Fruit fly (Drosophila melanogaster) whole organism, embryonic: ENCODE data around the gene 5-HT2B.

Experiments used
- Adf1 ChIP-seq: fragments of 200-800 bp; sonication (Bioruptor generic); IDR thresholded peaks from 2 replicates; pipeline ENCODE4 v1.3.6; 2022; ENCODE audit warnings: missing biosample characterization, missing genetic modification characterization
- Aef1 ChIP-seq: fragments of 200-800 bp; sonication (Bioruptor generic); IDR thresholded peaks from 3 replicates; pipeline ENCODE4 v1.3.6; 2022; ENCODE audit warnings: missing biosample characterization, missing genetic modification characterization
- Atf6 ChIP-seq: fragments of 200-800 bp; sonication (Bioruptor generic); IDR thresholded peaks from 2 replicates; pipeline ENCODE4 v1.3.6; 2022; ENCODE audit warnings: missing biosample characterization, missing genetic modification characterization
- Bteb2 ChIP-seq: fragments of 200-800 bp; sonication (Bioruptor generic); optimal IDR thresholded peaks from 2 replicates; lab custom pipeline; 2016; ENCODE audit warnings: missing biosample characterization, missing genetic modification characterization
- CG10321 ChIP-seq: fragments of 200-800 bp; sonication (Bioruptor generic); IDR thresholded peaks from 2 replicates; pipeline ENCODE4 v1.3.6; 2022; ENCODE audit warnings: missing biosample characterization, missing genetic modification characterization
- CG11504 ChIP-seq: fragments of 200-800 bp; sonication (Bioruptor generic); optimal IDR thresholded peaks from 3 replicates; lab custom pipeline; 2019; ENCODE audit warnings: missing biosample characterization, mild to moderate bottlenecking, missing genetic modification characterization, moderate library complexity
- CG12219 ChIP-seq: fragments of 200-800 bp; sonication (Bioruptor generic); optimal IDR thresholded peaks from 3 replicates; lab custom pipeline; 2018; ENCODE audit warnings: missing biosample characterization, mild to moderate bottlenecking, missing genetic modification characterization
- CG12769 ChIP-seq: fragments of 200-800 bp; sonication (Bioruptor generic); optimal IDR thresholded peaks from 2 replicates; lab custom pipeline; 2019; ENCODE audit warnings: missing biosample characterization, mild to moderate bottlenecking, missing genetic modification characterization, moderate library complexity
- CG13287 ChIP-seq: fragments of 200-800 bp; sonication (Bioruptor generic); IDR thresholded peaks from 2 replicates; pipeline ENCODE4 v1.3.6; 2022; ENCODE audit warnings: missing biosample characterization, missing genetic modification characterization; ENCODE audit not compliant: partially characterized antibody
- CG13424 ChIP-seq: fragments of 200-800 bp; sonication (Bioruptor generic); optimal IDR thresholded peaks from 2 replicates; lab custom pipeline; 2019; ENCODE audit warnings: missing biosample characterization, mild to moderate bottlenecking, missing genetic modification characterization, moderate library complexity
- CG16813 ChIP-seq: fragments of 200-800 bp; sonication (Bioruptor generic); IDR thresholded peaks from 3 replicates; pipeline ENCODE4 v1.3.6; 2022; ENCODE audit warnings: missing biosample characterization, missing genetic modification characterization; ENCODE audit not compliant: partially characterized antibody
- CG17829 ChIP-seq: fragments of 200-800 bp; optimal IDR thresholded peaks from 2 replicates; lab custom pipeline; 2019; ENCODE audit warnings: missing biosample characterization, mild to moderate bottlenecking, missing genetic modification characterization, moderate library complexity
- CG1832 ChIP-seq: fragments of 200-800 bp; sonication (Bioruptor generic); optimal IDR thresholded peaks from 2 replicates; lab custom pipeline; 2017; ENCODE audit warnings: missing biosample characterization, mild to moderate bottlenecking, missing genetic modification characterization, inconsistent platforms
- CG2875 ChIP-seq: fragments of 200-800 bp; sonication (Bioruptor generic); optimal IDR thresholded peaks from 2 replicates; lab custom pipeline; 2017; ENCODE audit warnings: missing biosample characterization, mild to moderate bottlenecking, missing genetic modification characterization, missing genetic modification reagents
- CG32767 ChIP-seq: fragments of 200-800 bp; sonication (Bioruptor generic); IDR thresholded peaks from 2 replicates; pipeline ENCODE4 v1.3.6; 2022; ENCODE audit warnings: missing biosample characterization, missing genetic modification characterization
- CG34224 ChIP-seq: fragments of 200-800 bp; sonication (Bioruptor generic); IDR thresholded peaks from 3 replicates; pipeline ENCODE4 v1.3.6; 2022; ENCODE audit warnings: missing biosample characterization, missing genetic modification characterization; ENCODE audit not compliant: partially characterized antibody
- CG34376 ChIP-seq: fragments of 200-800 bp; sonication (Bioruptor generic); optimal IDR thresholded peaks from 2 replicates; lab custom pipeline; 2018; ENCODE audit warnings: missing biosample characterization, mild to moderate bottlenecking, missing genetic modification characterization
- CG4360 ChIP-seq: fragments of 200-800 bp; sonication (Bioruptor generic); IDR thresholded peaks from 2 replicates; pipeline ENCODE4 v1.3.6; 2022; ENCODE audit warnings: missing biosample characterization, missing genetic modification characterization
- CG9609 ChIP-seq: fragments of 200-800 bp; sonication (Bioruptor generic); optimal IDR thresholded peaks from 3 replicates; lab custom pipeline; 2016; ENCODE audit warnings: missing biosample characterization, missing genetic modification characterization
- Eip74EF ChIP-seq, 2 experiments: fragments of 200-800 bp in 1 of 2; fragments of >200 bp in 1 of 2; sonication (Bioruptor generic) in 1 of 2; optimal IDR thresholded peaks; 2 replicates each; lab custom pipeline; 2017 to 2019; ENCODE audit warnings: missing biosample characterization in 2 of 2, missing genetic modification characterization in 2 of 2, mild to moderate bottlenecking in 1 of 2, moderate library complexity in 1 of 2
- Ets65A ChIP-seq: fragments of 200-800 bp; sonication (Bioruptor generic); peaks from one replicate; lab custom pipeline; 2016; ENCODE audit warnings: missing biosample characterization, missing genetic modification characterization
- HLH54F ChIP-seq: fragments of 200-800 bp; sonication (Bioruptor generic); optimal IDR thresholded peaks from 3 replicates; lab custom pipeline; 2016; ENCODE audit warnings: missing biosample characterization, missing genetic modification characterization
- HmgZ ChIP-seq: fragments of 200-800 bp; sonication (Bioruptor generic); optimal IDR thresholded peaks from 2 replicates; lab custom pipeline; 2018; ENCODE audit warnings: missing biosample characterization, mild to moderate bottlenecking, missing genetic modification characterization
- Med ChIP-seq: fragments of 200-800 bp; sonication (Bioruptor generic); peaks from one replicate; lab custom pipeline; 2016; ENCODE audit warnings: missing biosample characterization, missing genetic modification characterization, mild to moderate bottlenecking, inconsistent platforms, moderate library complexity
- Rfx ChIP-seq: fragments of 200-800 bp; sonication (Bioruptor generic); IDR thresholded peaks from 2 replicates; pipeline ENCODE4 v1.3.6; 2022; ENCODE audit warnings: missing biosample characterization, missing genetic modification characterization
- Trl ChIP-seq, 3 experiments: fragments of >200 bp in 2 of 3; fragments of 200-800 bp in 1 of 3; sonication (Bioruptor generic) in 1 of 3; optimal IDR thresholded peaks; 2 replicates in 1 of 3; 3 replicates in 2 of 3; lab custom pipeline; 2016 to 2017; ENCODE audit warnings: missing biosample characterization in 1 of 3, missing genetic modification characterization in 1 of 3
- bowl ChIP-seq: fragments of 200-800 bp; sonication (Bioruptor generic); IDR thresholded peaks from 2 replicates; pipeline ENCODE4 v1.3.6; 2022; ENCODE audit warnings: missing biosample characterization, missing genetic modification characterization
- cad ChIP-seq: fragments of >200 bp; optimal IDR thresholded peaks from 2 replicates; lab custom pipeline; 2017; ENCODE audit warnings: missing biosample characterization, missing genetic modification characterization
- chinmo ChIP-seq: fragments of 200-800 bp; sonication (Bioruptor generic); IDR thresholded peaks from 4 replicates; pipeline ENCODE4 v1.3.6; 2022; ENCODE audit warnings: missing biosample characterization, missing genetic modification characterization; ENCODE audit not compliant: partially characterized antibody
- ci ChIP-seq: fragments of 200-800 bp; sonication (Bioruptor generic); IDR thresholded peaks from 3 replicates; pipeline ENCODE4 v1.3.6; 2022; ENCODE audit warnings: missing biosample characterization, missing genetic modification characterization
- dm ChIP-seq: fragments of 200-800 bp; sonication (Bioruptor generic); optimal IDR thresholded peaks from 3 replicates; lab custom pipeline; 2016; ENCODE audit warnings: missing biosample characterization, missing genetic modification characterization
- exex ChIP-seq: fragments of 200-800 bp; sonication (Bioruptor generic); optimal IDR thresholded peaks from 4 replicates; lab custom pipeline; 2018; ENCODE audit warnings: missing biosample characterization, mild to moderate bottlenecking, missing genetic modification characterization, moderate library complexity
- grn ChIP-seq: fragments of 200-800 bp; sonication (Bioruptor generic); optimal IDR thresholded peaks from 3 replicates; lab custom pipeline; 2017; ENCODE audit warnings: missing biosample characterization, missing genetic modification characterization
- gsb ChIP-seq: fragments of 200-800 bp; sonication (Bioruptor generic); IDR thresholded peaks from 2 replicates; pipeline ENCODE4 v1.3.6; 2022; ENCODE audit warnings: missing biosample characterization, missing genetic modification characterization
- pzg ChIP-seq: fragments of 200-800 bp; sonication (Bioruptor generic); optimal IDR thresholded peaks from 3 replicates; lab custom pipeline; 2018; ENCODE audit warnings: missing biosample characterization, mild to moderate bottlenecking, missing genetic modification characterization, moderate library complexity
- scrt ChIP-seq: fragments of 200-800 bp; sonication (Bioruptor generic); optimal IDR thresholded peaks from 2 replicates; lab custom pipeline; 2018; ENCODE audit warnings: missing biosample characterization, mild to moderate bottlenecking, missing genetic modification characterization, moderate library complexity
- sens ChIP-seq: fragments of 200-800 bp; sonication (Bioruptor generic); peaks from one replicate; lab custom pipeline; 2016; ENCODE audit warnings: missing biosample characterization, missing genetic modification characterization
- sr ChIP-seq: fragments of 200-800 bp; sonication (Bioruptor generic); IDR thresholded peaks from 3 replicates; pipeline ENCODE4 v1.3.6; 2022; ENCODE audit warnings: missing biosample characterization, missing genetic modification characterization
- sug ChIP-seq: fragments of 200-800 bp; optimal IDR thresholded peaks from 2 replicates; lab custom pipeline; 2019; ENCODE audit warnings: missing biosample characterization, mild to moderate bottlenecking, missing genetic modification characterization, moderate library complexity
- tap ChIP-seq: fragments of 200-800 bp; optimal IDR thresholded peaks from 3 replicates; lab custom pipeline; 2019; ENCODE audit warnings: missing biosample characterization, mild to moderate bottlenecking, missing genetic modification characterization, moderate library complexity
- tin ChIP-seq: fragments of 200-800 bp; sonication (Bioruptor generic); optimal IDR thresholded peaks from 3 replicates; lab custom pipeline; 2016; ENCODE audit warnings: missing biosample characterization, missing genetic modification characterization
- tll ChIP-seq, 2 experiments: fragments of 200-800 bp in 1 of 2; fragments of >200 bp in 1 of 2; sonication (Bioruptor generic) in 1 of 2; optimal IDR thresholded peaks; 2 replicates each; lab custom pipeline; 2017 to 2019; ENCODE audit warnings: missing biosample characterization in 2 of 2, missing genetic modification characterization in 2 of 2, mild to moderate bottlenecking in 1 of 2, moderate library complexity in 1 of 2
- vvl ChIP-seq: fragments of 200-800 bp; sonication (Bioruptor generic); IDR thresholded peaks from 2 replicates; pipeline ENCODE4 v1.3.6; 2022; ENCODE audit warnings: missing biosample characterization, missing genetic modification characterization

The 5-HT2B gene

DNA sequence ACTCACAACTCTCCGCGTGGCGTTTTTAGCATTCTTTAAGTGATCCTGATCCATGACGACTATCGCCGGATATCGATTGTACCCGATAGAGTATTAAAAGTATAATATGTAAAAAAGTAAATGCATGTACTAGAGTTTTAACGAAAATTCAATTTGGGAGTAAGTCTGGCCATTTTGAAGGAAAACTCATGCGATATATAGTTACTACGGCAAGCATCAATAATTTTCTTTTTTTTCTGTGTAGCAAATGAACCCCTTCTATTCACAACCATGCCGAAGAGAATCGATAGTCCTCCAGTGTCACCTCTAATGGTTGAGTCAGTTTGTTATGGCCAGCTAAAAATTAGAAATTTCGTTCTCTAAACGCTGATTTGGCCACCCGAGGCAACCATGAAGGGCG is 74.7 kb downstream of the 5-HT2B start, which contains the start of the genes Sys1 and Dhod (continued):
- TF ChIP-seq tap (tag; lab: Kevin White, UChicago) (peak; percentile 28), Adf1 (GFP tag; lab: Robert Waterston, UW) (peak; percentile 40; the same call in 1 of the 2 replicates), HLH54F (GFP tag; lab: Kevin White, UChicago) (peak; percentile 74), CG17829 (peak; percentile 60), tin (GFP tag; lab: Kevin White, UChicago) (peak; percentile 63), CG12219 (GFP tag; lab: Kevin White, UChicago) (no peak)

DNA sequence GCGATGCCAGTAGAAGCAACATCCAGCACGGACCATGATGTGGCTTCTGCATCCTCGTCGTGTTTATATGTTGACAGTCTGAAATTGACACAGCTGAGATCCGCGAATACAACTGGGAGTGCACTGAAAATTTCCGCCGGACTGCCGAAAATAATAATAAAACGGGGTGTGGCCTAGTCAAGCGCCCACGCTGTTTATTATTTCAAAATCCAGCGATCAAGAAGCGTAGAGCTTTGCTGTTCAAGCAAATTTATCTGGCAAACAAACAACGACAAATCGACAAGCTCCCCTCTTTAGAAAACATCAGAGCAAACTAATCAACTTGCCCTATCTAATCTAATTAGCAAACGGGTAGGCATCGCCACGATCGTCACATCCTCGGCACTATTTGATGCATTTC is 76.1 kb downstream of the 5-HT2B start:
- TF ChIP-seq CG13424 (tag; lab: Kevin White, UChicago), result no peak
- peak; percentile 75 for TF ChIP-seq Med
- no peak for TF ChIP-seq dm (GFP tag; lab: Kevin White, UChicago)
- peak; percentile 71 for TF ChIP-seq Ets65A (GFP tag; lab: Kevin White, UChicago)
- peak; percentile 53 for TF ChIP-seq sens (GFP tag; lab: Kevin White, UChicago)
- 0 out of 2 replicates have a peak, but pooled peaks have one; percentile 29 for TF ChIP-seq gsb (GFP tag; lab: Robert Waterston, UW)

DNA sequence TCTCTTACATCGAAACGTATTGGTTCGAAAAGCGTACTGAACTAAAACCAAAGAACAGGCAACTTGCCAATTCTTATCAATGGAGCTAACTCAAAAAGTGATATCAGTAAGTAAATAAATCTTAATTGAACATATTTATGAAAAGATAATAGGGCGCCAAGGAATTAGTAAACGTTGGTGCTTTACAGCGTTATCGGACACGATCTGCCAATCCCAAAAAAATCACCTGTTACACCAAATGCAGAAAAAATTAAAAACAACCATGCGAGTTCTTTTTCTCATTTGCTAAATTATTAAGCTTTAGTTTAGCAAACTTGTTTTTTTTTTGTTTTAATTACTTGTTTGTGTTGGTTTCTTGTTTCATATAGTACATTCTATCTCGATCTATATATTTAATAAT is 76.7 kb downstream of the 5-HT2B start, which contains the start of gene CG42489:
CG42489 (minus strand) TSS at position 101 of the 400 bp plus-strand sequence.
- TF ChIP-seq HmgZ (tag; lab: Kevin White, UChicago) (peak; percentile 8), tll (GFP tag; optimal IDR thresholded peaks at IDR 0.05; lab: Kevin White, UChicago) (no peak), grn (GFP tag; lab: Kevin White, UChicago) (peak; percentile 8), Eip74EF (GFP tag; optimal IDR thresholded peaks at IDR 0.05; lab: Kevin White, UChicago) (no peak), exex (tag; lab: Kevin White, UChicago) (peak; percentile 64), CG34376 (GFP tag; lab: Kevin White, UChicago) (peak; percentile 6)

DNA sequence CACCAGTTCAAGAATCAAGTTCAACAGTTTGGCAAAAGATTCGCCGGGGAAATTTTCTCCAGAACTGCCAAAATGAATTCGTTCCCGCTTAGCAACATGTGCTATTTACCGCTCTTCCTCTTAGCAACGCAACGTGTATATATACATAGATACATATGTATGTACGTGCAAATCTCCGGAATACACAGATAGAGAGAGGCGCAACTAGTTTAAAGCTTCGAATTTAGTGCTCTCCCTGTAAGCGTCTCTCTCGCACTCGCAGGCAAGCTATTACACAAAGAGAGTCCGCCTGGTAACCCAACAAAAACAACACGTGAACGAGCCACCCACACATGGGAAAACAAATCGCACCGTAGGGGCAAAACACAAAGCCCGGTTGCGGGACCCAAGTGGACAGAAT is 80.7 kb downstream of the 5-HT2B start:
- TF ChIP-seq CG4360 (GFP tag; lab: Robert Waterston, UW) (0 out of 2 replicates have a peak, but pooled peaks have one; percentile 43), CG34224 (peak; percentile 22; the same call in 1 of the 3 replicates), chinmo (GFP tag; lab: Robert Waterston, UW) (0 out of 4 replicates have a peak, but pooled peaks have one; percentile 27), cad (no peak), bowl (GFP tag; lab: Robert Waterston, UW) (peak; percentile 16; the same call in 1 of the 2 replicates), CG11504 (tag; lab: Kevin White, UChicago) (peak; percentile 89), Trl (optimal IDR thresholded peaks at IDR 0.05; lab: Kevin White, UChicago) (peak; percentile 71 to 80), Trl (GFP tag; optimal IDR thresholded peaks at IDR 0.05; lab: Kevin White, UChicago) (no peak), CG13287 (peak; percentile 22; the same call in 1 of the 2 replicates), vvl (GFP tag; lab: Robert Waterston, UW) (0 out of 2 replicates have a peak, but pooled peaks have one; percentile 12), scrt (GFP tag; lab: Kevin White, UChicago) (peak; percentile 91), CG1832 (GFP tag; lab: Kevin White, UChicago) (peak; percentile 10), Atf6 (GFP tag; lab: Robert Waterston, UW) (no peak), CG12769 (tag; lab: Kevin White, UChicago) (peak; percentile 76), pzg (GFP tag; lab: Kevin White, UChicago) (no peak), CG16813 (GFP tag; lab: Robert Waterston, UW) (0 out of 3 replicates have a peak, but pooled peaks have one; percentile 7), sug (tag; lab: Kevin White, UChicago) (peak; percentile 25), Bteb2 (no peak), ci (GFP tag; lab: Robert Waterston, UW) (peak; percentile 30; the same call in 1 of the 3 replicates), Rfx (peak; percentile 4; the same call in 1 of the 2 replicates), Aef1 (GFP tag; lab: Robert Waterston, UW) (0 out of 3 replicates have a peak, but pooled peaks have one; percentile 15), CG2875 (GFP tag; lab: Kevin White, UChicago) (no peak), CG10321 (GFP tag; lab: Robert Waterston, UW) (peak; percentile 13; the same call in 1 of the 2 replicates), CG32767 (0 out of 2 replicates have a peak, but pooled peaks have one; percentile 11), CG9609 (GFP tag; lab: Kevin White, UChicago) (no peak), sr (GFP tag; lab: Robert Waterston, UW) (0 out of 3 replicates have a peak, but pooled peaks have one; percentile 33)
